Fruit fly (Drosophila melanogaster) whole organism, embryonic: ENCODE results near the gene vari.

Experiments used
- ATbp ChIP-seq: fragments of 200-800 bp; sonication (Bioruptor generic); optimal IDR thresholded peaks from 2 replicates; lab custom pipeline; 2017; ENCODE audit warnings: missing biosample characterization, mild to moderate bottlenecking, missing genetic modification characterization, missing genetic modification reagents
- Atf-2 ChIP-seq: fragments of 200-800 bp; sonication (Bioruptor generic); optimal IDR thresholded peaks from 2 replicates; lab custom pipeline; 2016; ENCODE audit warnings: missing biosample characterization, missing genetic modification characterization
- Atf3 ChIP-seq: fragments of 200-800 bp; sonication (Bioruptor generic); optimal IDR thresholded peaks from 3 replicates; lab custom pipeline; 2016; ENCODE audit warnings: missing biosample characterization, missing genetic modification characterization
- CG1024 ChIP-seq: fragments of 200-800 bp; sonication (Bioruptor generic); IDR thresholded peaks from 2 replicates; pipeline ENCODE4 v1.3.6; 2022; ENCODE audit warnings: missing biosample characterization, missing genetic modification characterization
- CG11504 ChIP-seq: fragments of 200-800 bp; sonication (Bioruptor generic); optimal IDR thresholded peaks from 3 replicates; lab custom pipeline; 2019; ENCODE audit warnings: missing biosample characterization, mild to moderate bottlenecking, missing genetic modification characterization, moderate library complexity
- CG12236 ChIP-seq: fragments of 200-800 bp; sonication (Bioruptor generic); optimal IDR thresholded peaks from 2 replicates; lab custom pipeline; 2016; ENCODE audit warnings: missing biosample characterization, missing genetic modification characterization
- CG12769 ChIP-seq: fragments of 200-800 bp; sonication (Bioruptor generic); optimal IDR thresholded peaks from 2 replicates; lab custom pipeline; 2019; ENCODE audit warnings: missing biosample characterization, mild to moderate bottlenecking, missing genetic modification characterization, moderate library complexity
- CG13894 ChIP-seq: fragments of 200-800 bp; sonication (Bioruptor generic); optimal IDR thresholded peaks from 3 replicates; lab custom pipeline; 2018; ENCODE audit warnings: missing biosample characterization, mild to moderate bottlenecking, missing genetic modification characterization, moderate library complexity
- CG15601 ChIP-seq: fragments of 200-800 bp; sonication (Bioruptor generic); optimal IDR thresholded peaks from 3 replicates; lab custom pipeline; 2019; ENCODE audit warnings: missing biosample characterization, mild to moderate bottlenecking, missing genetic modification characterization, moderate library complexity
- CG16813 ChIP-seq: fragments of 200-800 bp; sonication (Bioruptor generic); IDR thresholded peaks from 3 replicates; pipeline ENCODE4 v1.3.6; 2022; ENCODE audit warnings: missing biosample characterization, missing genetic modification characterization; ENCODE audit not compliant: partially characterized antibody
- CG17802 ChIP-seq: fragments of 200-800 bp; sonication (Bioruptor generic); optimal IDR thresholded peaks from 2 replicates; lab custom pipeline; 2018; ENCODE audit warnings: missing biosample characterization, mild to moderate bottlenecking, missing genetic modification characterization, moderate library complexity
- CG31224 ChIP-seq: fragments of 200-800 bp; sonication (Bioruptor generic); IDR thresholded peaks from 2 replicates; pipeline ENCODE4 v1.3.6; 2022; ENCODE audit warnings: missing biosample characterization, missing genetic modification characterization
- CG31441 ChIP-seq: fragments of 200-800 bp; sonication (Bioruptor generic); IDR thresholded peaks from 2 replicates; pipeline ENCODE4 v1.3.6; 2022; ENCODE audit warnings: missing biosample characterization, missing genetic modification characterization
- CG3163 ChIP-seq: fragments of 200-800 bp; sonication (Bioruptor generic); optimal IDR thresholded peaks from 3 replicates; lab custom pipeline; 2016; ENCODE audit warnings: missing biosample characterization, missing genetic modification characterization
- CG4328 ChIP-seq: fragments of 200-800 bp; sonication (Bioruptor generic); optimal IDR thresholded peaks from 3 replicates; lab custom pipeline; 2017; ENCODE audit warnings: missing biosample characterization, missing genetic modification reagents, missing genetic modification characterization
- CG4360 ChIP-seq: fragments of 200-800 bp; sonication (Bioruptor generic); IDR thresholded peaks from 2 replicates; pipeline ENCODE4 v1.3.6; 2022; ENCODE audit warnings: missing biosample characterization, missing genetic modification characterization
- CG6689 ChIP-seq: fragments of 200-800 bp; sonication (Bioruptor generic); IDR thresholded peaks from 2 replicates; pipeline ENCODE4 v1.3.6; 2022; ENCODE audit warnings: missing biosample characterization, missing genetic modification characterization
- CG6791 ChIP-seq: fragments of 200-800 bp; sonication (Bioruptor generic); IDR thresholded peaks from 3 replicates; pipeline ENCODE4 v1.3.6; 2022; ENCODE audit warnings: missing biosample characterization, missing genetic modification characterization; ENCODE audit not compliant: partially characterized antibody
- CG7271 ChIP-seq: fragments of 200-800 bp; sonication (Bioruptor generic); optimal IDR thresholded peaks from 2 replicates; lab custom pipeline; 2018; ENCODE audit warnings: missing biosample characterization, mild to moderate bottlenecking, missing genetic modification characterization, moderate library complexity
- CG7928 ChIP-seq: fragments of 200-800 bp; sonication (Bioruptor generic); optimal IDR thresholded peaks from 2 replicates; lab custom pipeline; 2017; ENCODE audit warnings: missing biosample characterization, mild to moderate bottlenecking, missing genetic modification characterization
- CG8089 ChIP-seq: fragments of 200-800 bp; sonication (Bioruptor generic); optimal IDR thresholded peaks from 3 replicates; lab custom pipeline; 2016; ENCODE audit warnings: missing biosample characterization, missing genetic modification characterization
- CG8290 ChIP-seq, 3 experiments: fragments of 200-800 bp; sonication (Bioruptor generic); optimal IDR thresholded peaks; 2 replicates each; lab custom pipeline; 2016 to 2019; ENCODE audit warnings: missing biosample characterization in 3 of 3, missing genetic modification characterization in 3 of 3, mild to moderate bottlenecking in 2 of 3, moderate library complexity in 1 of 3
- CG9437 ChIP-seq: fragments of 200-800 bp; sonication (Bioruptor generic); optimal IDR thresholded peaks from 2 replicates; lab custom pipeline; 2018; ENCODE audit warnings: missing biosample characterization, mild to moderate bottlenecking, missing genetic modification characterization
- CG9797 ChIP-seq: fragments of 200-800 bp; sonication (Bioruptor generic); optimal IDR thresholded peaks from 3 replicates; lab custom pipeline; 2018; ENCODE audit warnings: missing biosample characterization, mild to moderate bottlenecking, missing genetic modification characterization
- CG9876 ChIP-seq: fragments of 200-800 bp; sonication (Bioruptor generic); optimal IDR thresholded peaks from 2 replicates; lab custom pipeline; 2016; ENCODE audit warnings: missing biosample characterization, missing genetic modification characterization
- CG9932 ChIP-seq: fragments of 200-800 bp; sonication (Bioruptor generic); IDR thresholded peaks from 2 replicates; pipeline ENCODE4 v1.3.6; 2022; ENCODE audit warnings: missing biosample characterization, missing genetic modification characterization
- CrebB ChIP-seq: fragments of 200-800 bp; sonication (Bioruptor generic); optimal IDR thresholded peaks from 3 replicates; lab custom pipeline; 2018; ENCODE audit warnings: missing biosample characterization, mild to moderate bottlenecking, missing genetic modification characterization
- Dbx ChIP-seq: fragments of 200-800 bp; sonication (Bioruptor generic); IDR thresholded peaks from 3 replicates; pipeline ENCODE4 v1.3.6; 2022; ENCODE audit warnings: missing biosample characterization, missing genetic modification characterization
- Ets97D ChIP-seq: fragments of 200-800 bp; sonication (Bioruptor generic); optimal IDR thresholded peaks from 3 replicates; lab custom pipeline; 2016; ENCODE audit warnings: missing biosample characterization, missing genetic modification characterization
- Fer1 ChIP-seq: fragments of 200-800 bp; sonication (Bioruptor generic); optimal IDR thresholded peaks from 2 replicates; lab custom pipeline; 2017; ENCODE audit warnings: missing biosample characterization, mild to moderate bottlenecking, missing genetic modification characterization
- H2.0 ChIP-seq: fragments of 200-800 bp; sonication (Bioruptor generic); IDR thresholded peaks from 2 replicates; pipeline ENCODE4 v1.3.6; 2022; ENCODE audit warnings: missing biosample characterization, missing genetic modification characterization
- Mes4 ChIP-seq: fragments of 200-800 bp; sonication (Bioruptor generic); optimal IDR thresholded peaks from 2 replicates; lab custom pipeline; 2016; ENCODE audit warnings: missing biosample characterization, missing genetic modification characterization
- Mrtf ChIP-seq: fragments of 200-800 bp; sonication (Bioruptor generic); IDR thresholded peaks from 3 replicates; pipeline ENCODE4 v1.3.6; 2022; ENCODE audit warnings: missing biosample characterization, missing genetic modification characterization
- Taf1 ChIP-seq: fragments of 200-800 bp; sonication (Bioruptor generic); IDR thresholded peaks from 2 replicates; pipeline ENCODE4 v1.3.6; 2022; ENCODE audit warnings: missing biosample characterization, missing genetic modification characterization
- Vsx1 ChIP-seq: fragments of 200-800 bp; sonication (Bioruptor generic); optimal IDR thresholded peaks from 2 replicates; lab custom pipeline; 2017; ENCODE audit warnings: missing biosample characterization, mild to moderate bottlenecking, missing genetic modification characterization, missing genetic modification reagents
- Xbp1 ChIP-seq: fragments of 200-800 bp; sonication (Bioruptor generic); optimal IDR thresholded peaks from 3 replicates; lab custom pipeline; 2016; ENCODE audit warnings: missing biosample characterization, mild to moderate bottlenecking, missing genetic modification characterization
- caup ChIP-seq: fragments of 200-800 bp; sonication (Bioruptor generic); optimal IDR thresholded peaks from 3 replicates; lab custom pipeline; 2017; ENCODE audit warnings: missing biosample characterization, mild to moderate bottlenecking, missing genetic modification characterization, moderate library complexity; ENCODE audit not compliant: severe bottlenecking
- crc ChIP-seq: fragments of 200-800 bp; sonication (Bioruptor generic); optimal IDR thresholded peaks from 2 replicates; lab custom pipeline; 2016; ENCODE audit warnings: missing biosample characterization, missing genetic modification characterization
- grn ChIP-seq: fragments of 200-800 bp; sonication (Bioruptor generic); optimal IDR thresholded peaks from 3 replicates; lab custom pipeline; 2017; ENCODE audit warnings: missing biosample characterization, missing genetic modification characterization
- h ChIP-seq: fragments of >200 bp; optimal IDR thresholded peaks from 2 replicates; lab custom pipeline; 2017
- inv ChIP-seq: fragments of 200-800 bp; sonication (Bioruptor generic); IDR thresholded peaks from 2 replicates; pipeline ENCODE4 v1.3.6; 2022; ENCODE audit warnings: missing biosample characterization, missing genetic modification characterization; ENCODE audit not compliant: partially characterized antibody
- lmd ChIP-seq: fragments of 200-800 bp; sonication (Bioruptor generic); IDR thresholded peaks from 2 replicates; pipeline ENCODE4 v1.3.6; 2022; ENCODE audit warnings: missing biosample characterization, missing genetic modification characterization
- org-1 ChIP-seq: fragments of 200-800 bp; sonication (Bioruptor generic); optimal IDR thresholded peaks from 2 replicates; lab custom pipeline; 2017; ENCODE audit warnings: missing biosample characterization, missing genetic modification characterization
- ro ChIP-seq: fragments of 200-800 bp; sonication (Bioruptor generic); IDR thresholded peaks from 2 replicates; pipeline ENCODE4 v1.3.6; 2022; ENCODE audit warnings: missing biosample characterization, missing genetic modification characterization
- salm ChIP-seq: fragments of 200-800 bp; sonication (Bioruptor generic); optimal IDR thresholded peaks from 2 replicates; lab custom pipeline; 2018; ENCODE audit warnings: missing biosample characterization, mild to moderate bottlenecking, missing genetic modification characterization
- slbo ChIP-seq: fragments of 200-800 bp; sonication (Bioruptor generic); IDR thresholded peaks from 2 replicates; pipeline ENCODE4 v1.3.6; 2022; ENCODE audit warnings: missing biosample characterization, missing genetic modification characterization
- sqz ChIP-seq: fragments of 200-800 bp; sonication (Bioruptor generic); optimal IDR thresholded peaks from 3 replicates; lab custom pipeline; 2018; ENCODE audit warnings: missing biosample characterization, mild to moderate bottlenecking, missing genetic modification characterization
- stwl ChIP-seq: fragments of 200-800 bp; sonication (Bioruptor generic); optimal IDR thresholded peaks from 3 replicates; lab custom pipeline; 2018; ENCODE audit warnings: missing biosample characterization, mild to moderate bottlenecking, missing genetic modification characterization, moderate library complexity
- tgo ChIP-seq: fragments of 200-800 bp; sonication (Bioruptor generic); IDR thresholded peaks from 3 replicates; pipeline ENCODE4 v1.3.6; 2022; ENCODE audit warnings: missing biosample characterization, missing genetic modification characterization

Gene vari

DNA sequence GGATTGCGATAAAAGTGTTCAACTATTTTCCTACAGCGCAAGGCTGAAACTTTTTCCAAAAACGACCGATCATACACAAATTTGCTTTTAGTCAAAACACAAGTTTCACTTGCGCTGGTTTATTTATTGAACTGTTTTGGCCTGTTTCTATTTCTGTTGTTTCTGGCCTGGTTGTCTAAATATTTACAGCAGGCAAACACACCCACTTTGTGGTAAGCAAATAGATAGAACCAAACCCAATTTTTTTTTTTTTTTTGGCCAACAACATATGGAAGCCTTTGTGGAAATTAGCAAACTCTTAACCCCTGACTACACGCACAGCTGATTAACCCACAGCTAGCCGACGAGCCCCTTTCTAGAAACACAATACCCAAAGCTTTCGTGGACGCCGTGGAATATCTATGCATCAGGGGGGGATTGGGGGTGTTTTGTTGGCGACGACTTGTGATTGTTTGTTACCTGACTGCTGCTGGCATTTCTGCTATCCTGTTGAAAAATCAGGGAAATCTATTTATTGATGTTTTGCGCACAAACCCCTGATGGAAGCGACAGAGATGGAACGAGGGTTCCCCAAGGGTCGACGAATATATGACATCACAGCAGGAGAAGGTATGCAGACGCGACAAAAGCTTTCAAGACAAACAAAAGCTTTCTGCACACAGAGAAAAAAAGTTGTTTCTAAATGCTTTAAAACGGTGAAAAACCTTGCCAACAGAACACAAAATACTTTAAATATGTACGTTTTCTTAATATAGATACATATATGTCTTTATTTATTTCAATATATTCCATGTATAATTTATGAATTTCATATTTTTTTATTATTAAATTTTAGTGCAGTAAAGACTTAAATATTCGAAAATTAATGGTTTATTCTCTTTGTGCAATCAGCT, 11.0 kb upstream of the vari start (continued):
- peak; percentile 56 for TF ChIP-seq crc (GFP tag; lab: Kevin White, UChicago)
- no peak for TF ChIP-seq H2.0
- no peak for TF ChIP-seq CG9876 (GFP tag; lab: Kevin White, UChicago)
- TF ChIP-seq CG4328 (GFP tag; lab: Kevin White, UChicago), result no peak
- TF ChIP-seq Atf-2 (GFP tag; lab: Kevin White, UChicago), result no peak
- TF ChIP-seq CG9932 (GFP tag; lab: Robert Waterston, UW), result peak; percentile 13; the same call in 1 of the 2 replicates
- TF ChIP-seq Taf1 (GFP tag; lab: Robert Waterston, UW), result no peak
- peak; percentile 1 for TF ChIP-seq CG7271 (tag; lab: Kevin White, UChicago)
- peak; percentile 49 for TF ChIP-seq CG15601 (tag; lab: Kevin White, UChicago)
- TF ChIP-seq inv (GFP tag; lab: Robert Waterston, UW), result no peak
- peak; percentile 32 for TF ChIP-seq lmd (GFP tag; lab: Robert Waterston, UW)
- TF ChIP-seq CG13894, result peak; percentile 49
- TF ChIP-seq h (lab: Kevin White, UChicago), result no peak
- peak; percentile 13 for TF ChIP-seq Xbp1 (GFP tag; lab: Kevin White, UChicago)
- peak; percentile 23 for TF ChIP-seq CG7928 (GFP tag; lab: Kevin White, UChicago)
- TF ChIP-seq Dbx, result peak; percentile 34; the same call in 1 of the 3 replicates
- TF ChIP-seq CG31224 (GFP tag; lab: Robert Waterston, UW), result peak; percentile 98
- no peak for TF ChIP-seq CG1024 (GFP tag; lab: Robert Waterston, UW)
- TF ChIP-seq caup, result peak; percentile 74
- peak; percentile 56; the same call in 1 of the 2 replicates for TF ChIP-seq CG6689 (GFP tag; lab: Robert Waterston, UW)
- no peak for TF ChIP-seq CG8089 (GFP tag; lab: Kevin White, UChicago)
- no peak for TF ChIP-seq ro (GFP tag; lab: Robert Waterston, UW)
- no peak for TF ChIP-seq CG16813
- no peak for TF ChIP-seq CG8290 (GFP tag; optimal IDR thresholded peaks at IDR 0.05; lab: Kevin White, UChicago)
- peak in 1 of 2 experiments; percentile 4 for TF ChIP-seq CG8290 (tag; optimal IDR thresholded peaks at IDR 0.05; lab: Kevin White, UChicago)
- TF ChIP-seq stwl, result no peak
- TF ChIP-seq CG12769 (tag; lab: Kevin White, UChicago), result no peak
- TF ChIP-seq org-1 (GFP tag; lab: Kevin White, UChicago), result peak; percentile 22
- peak; percentile 13 for TF ChIP-seq salm (tag; lab: Kevin White, UChicago)
- no peak for TF ChIP-seq Mrtf
- TF ChIP-seq CG6791 (GFP tag; lab: Robert Waterston, UW), result no peak
- no peak for TF ChIP-seq CG17802 (tag; lab: Kevin White, UChicago)
- no peak for TF ChIP-seq grn (GFP tag; lab: Kevin White, UChicago)
- peak; percentile 74 for TF ChIP-seq Fer1
- TF ChIP-seq Vsx1 (GFP tag; lab: Kevin White, UChicago), result peak; percentile 54
- TF ChIP-seq CG31441 (GFP tag; lab: Robert Waterston, UW), result peak; percentile 53
- peak; percentile 80 for TF ChIP-seq ATbp (GFP tag; lab: Kevin White, UChicago)
- TF ChIP-seq CrebB (tag; lab: Kevin White, UChicago), result no peak
- no peak for TF ChIP-seq CG12236 (GFP tag; lab: Kevin White, UChicago)
- TF ChIP-seq tgo (GFP tag; lab: Robert Waterston, UW), result peak; percentile 67; the same call in 2 of the 3 replicates
- no peak for TF ChIP-seq CG9797
- no peak for TF ChIP-seq sqz (GFP tag; lab: Kevin White, UChicago)
- peak; percentile 63 for TF ChIP-seq slbo (GFP tag; lab: Robert Waterston, UW)
- TF ChIP-seq CG3163 (GFP tag; lab: Kevin White, UChicago), result no peak
- no peak for TF ChIP-seq Mes4
- TF ChIP-seq CG4360 (GFP tag; lab: Robert Waterston, UW), result no peak
- TF ChIP-seq CG9437, result no peak
- no peak for TF ChIP-seq Atf3 (GFP tag; lab: Kevin White, UChicago)
- TF ChIP-seq CG11504 (tag; lab: Kevin White, UChicago), result peak; percentile 70
- no peak for TF ChIP-seq Ets97D (GFP tag; lab: Kevin White, UChicago)
